Worm (Caenorhabditis elegans): ENCODE results near the gene F42A6.6.

Gene F42A6.6

DNA sequence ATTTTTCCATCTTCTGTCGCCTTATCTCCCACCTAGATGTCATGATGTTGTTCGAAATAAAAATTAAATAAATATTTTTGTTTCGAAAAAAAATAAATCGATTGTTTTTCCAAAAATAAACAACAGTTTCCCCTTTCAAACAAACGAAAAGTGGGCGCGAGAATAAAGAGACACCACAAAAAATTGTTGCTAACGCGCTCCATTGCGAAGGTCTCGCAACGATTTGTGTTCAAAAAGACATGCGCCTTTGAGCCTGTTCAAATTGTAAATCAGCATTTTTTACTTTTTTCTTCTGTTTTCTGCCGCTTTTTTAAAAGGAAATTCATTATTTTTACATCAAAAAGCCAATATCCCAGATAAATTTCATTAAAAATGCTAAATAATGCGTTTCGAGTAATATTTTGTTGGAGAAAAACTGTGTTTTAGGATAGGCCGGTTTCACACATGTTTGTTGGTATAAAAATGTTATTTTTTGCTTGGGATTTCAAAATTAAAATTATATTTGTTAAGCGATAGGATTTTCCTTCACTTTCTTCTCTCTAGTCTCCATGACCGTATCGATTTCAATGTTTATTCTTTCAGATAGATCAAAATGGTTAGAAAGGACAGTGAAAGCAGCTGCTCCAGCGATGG is 42.0 kb downstream of the F42A6.6 start, which contains the start of gene W08E12.7 (continued):
- no peak for TF ChIP-seq Y75B8A.6 (GFP tag; IDR thresholded peaks at IDR 0.05)
- TF ChIP-seq ceh-20 (GFP tag; IDR thresholded peaks at IDR 0.05), result peak; percentile 69; the same call in 1 of the 2 replicates
- TF ChIP-seq pha-4 (GFP tag; IDR thresholded peaks at IDR 0.05), result no peak
- TF ChIP-seq pha-4 (tag; optimal IDR thresholded peaks at IDR 0.05), result peak; percentile 99
- TF ChIP-seq lin-39 (tag; optimal IDR thresholded peaks at IDR 0.05), result no peak
- TF ChIP-seq zfp-3 (GFP tag; conservative IDR thresholded peaks at IDR 0.05), result peak; percentile 87
- TF ChIP-seq ceh-28 (tag; optimal IDR thresholded peaks at IDR 0.05), result peak; percentile 32
- no peak for TF ChIP-seq ceh-82 (tag; optimal IDR thresholded peaks at IDR 0.05)
- TF ChIP-seq lim-7 (GFP tag; IDR thresholded peaks at IDR 0.05), result no peak
- TF ChIP-seq daf-19 (GFP tag; conservative IDR thresholded peaks at IDR 0.05), result no peak
- TF ChIP-seq ztf-7 (tag; optimal IDR thresholded peaks at IDR 0.05), result peak; percentile 50
- TF ChIP-seq F37D6.2 (tag; optimal IDR thresholded peaks at IDR 0.05), result peak; percentile 69
- peak; percentile 99 for TF ChIP-seq aha-1 (tag)
- no peak for TF ChIP-seq F10B5.3 (tag; optimal IDR thresholded peaks at IDR 0.05)
- TF ChIP-seq R02D3.7 (tag; optimal IDR thresholded peaks at IDR 0.05), result peak; percentile 53
- no peak for TF ChIP-seq tag-97 (GFP tag; IDR thresholded peaks at IDR 0.05)
- peak; percentile 98 for TF ChIP-seq nhr-77 (tag; optimal IDR thresholded peaks at IDR 0.05)
- peak; percentile 57; the same call in 1 of the 2 replicates for TF ChIP-seq ctbp-1 (GFP tag; IDR thresholded peaks at IDR 0.05)
- peak; percentile 98 for TF ChIP-seq mep-1 (tag; optimal IDR thresholded peaks at IDR 0.05)
- peak; percentile 27 to 87 for TF ChIP-seq hif-1 (tag; optimal IDR thresholded peaks at IDR 0.05)
- peak; percentile 97 for TF ChIP-seq hlh-30 (tag; optimal IDR thresholded peaks at IDR 0.05; ENCODE audit: insufficient read depth)
- TF ChIP-seq nhr-41 (GFP tag; IDR thresholded peaks at IDR 0.05), result no peak
- peak; percentile 80; the same call in 1 of the 2 replicates for TF ChIP-seq D1046.2 (GFP tag; IDR thresholded peaks at IDR 0.05)
- TF ChIP-seq dmd-6 (GFP tag; IDR thresholded peaks at IDR 0.05), result peak; percentile 84
- TF ChIP-seq nhr-237 (tag; optimal IDR thresholded peaks at IDR 0.05), result peak; percentile 14
- no peak for TF ChIP-seq lir-3 (tag; optimal IDR thresholded peaks at IDR 0.05)
- TF ChIP-seq unc-130 (GFP tag; optimal IDR thresholded peaks at IDR 0.05), result peak; percentile 96
- peak; percentile 91 for TF ChIP-seq rbr-2 (tag; optimal IDR thresholded peaks at IDR 0.05)
- peak; percentile 92 for TF ChIP-seq nhr-6 (tag; optimal IDR thresholded peaks at IDR 0.05)
- no peak for TF ChIP-seq Y5F2A.4 (GFP tag; optimal IDR thresholded peaks at IDR 0.05)
- no peak for TF ChIP-seq dmd-8 (GFP tag; IDR thresholded peaks at IDR 0.05)
- peak; percentile 77 for TF ChIP-seq ama-1 (optimal IDR thresholded peaks at IDR 0.05)
- no peak; a peak in 1 of 4 replicates for TF ChIP-seq madf-5 (GFP tag; IDR thresholded peaks at IDR 0.05)
- peak; percentile 92 for TF ChIP-seq dpl-1 (GFP tag; optimal IDR thresholded peaks at IDR 0.05)
- TF ChIP-seq vab-7 (GFP tag; IDR thresholded peaks at IDR 0.05), result peak; percentile 85
- TF ChIP-seq jun-1 (tag; optimal IDR thresholded peaks at IDR 0.05), result peak; percentile 66
- TF ChIP-seq T26A8.4 (GFP tag; IDR thresholded peaks at IDR 0.05), result no peak
- TF ChIP-seq hmg-1.1 (GFP tag; IDR thresholded peaks at IDR 0.05), result peak; percentile 87
- TF ChIP-seq nhr-11 (tag; optimal IDR thresholded peaks at IDR 0.05), result peak; percentile 95
- no peak for TF ChIP-seq zag-1 (tag; optimal IDR thresholded peaks at IDR 0.05)
- peak; percentile 77 for TF ChIP-seq fkh-10 (GFP tag; optimal IDR thresholded peaks at IDR 0.05)
- TF ChIP-seq madf-9 (GFP tag; conservative IDR thresholded peaks at IDR 0.05), result peak; percentile 74; the same call in 1 of the 2 replicates
- TF ChIP-seq ceh-62 (tag; optimal IDR thresholded peaks at IDR 0.05), result no peak
- TF ChIP-seq ZK546.5 (tag; optimal IDR thresholded peaks at IDR 0.05), result peak in 1 of 2 experiments; percentile 53
- TF ChIP-seq attf-4 (tag; optimal IDR thresholded peaks at IDR 0.05), result no peak
- no peak for TF ChIP-seq lin-1 (GFP tag; IDR thresholded peaks at IDR 0.05)
- no peak for TF ChIP-seq cey-2 (tag; optimal IDR thresholded peaks at IDR 0.05; ENCODE audit: borderline replicate concordance, insufficient read depth)
- peak; percentile 96 for TF ChIP-seq mes-2 (tag; optimal IDR thresholded peaks at IDR 0.05; ENCODE audit: poor library complexity, severe bottlenecking)
- no peak for TF ChIP-seq egl-27 (tag; optimal IDR thresholded peaks at IDR 0.05)
- TF ChIP-seq nhr-111 (GFP tag; optimal IDR thresholded peaks at IDR 0.05), result no peak
- peak; percentile 77 for TF ChIP-seq zfp-2 (tag; optimal IDR thresholded peaks at IDR 0.05)

All from whole organism, L4 larva.